Fruit fly (Drosophila melanogaster) whole organism, embryonic: Measurements from ENCODE around the gene mEFTs.
A peak's percentile ranks its signal among the peaks of the same experiment; 100 is the strongest.

ENCODE experiments used
- ATbp ChIP-seq: fragments of 200-800 bp; sonication (Bioruptor generic); optimal IDR thresholded peaks from 2 replicates; lab custom pipeline; 2017; ENCODE audit warnings: missing biosample characterization, mild to moderate bottlenecking, missing genetic modification characterization, missing genetic modification reagents
- Ada2b ChIP-seq: fragments of 200-800 bp; sonication (Bioruptor generic); IDR thresholded peaks from 2 replicates; pipeline ENCODE4 v1.3.6; 2022; ENCODE audit warnings: missing biosample characterization, missing genetic modification characterization
- Atf3 ChIP-seq: fragments of 200-800 bp; sonication (Bioruptor generic); optimal IDR thresholded peaks from 3 replicates; lab custom pipeline; 2016; ENCODE audit warnings: missing biosample characterization, missing genetic modification characterization
- Blimp-1 ChIP-seq: fragments of 200-800 bp; sonication (Bioruptor generic); optimal IDR thresholded peaks from 3 replicates; lab custom pipeline; 2018; ENCODE audit warnings: missing biosample characterization, missing genetic modification characterization, mild to moderate bottlenecking, moderate library complexity, missing genetic modification reagents
- C15 ChIP-seq: fragments of 200-800 bp; sonication (Bioruptor generic); IDR thresholded peaks from 3 replicates; pipeline ENCODE4 v1.3.6; 2022; ENCODE audit warnings: missing biosample characterization, missing genetic modification characterization
- CG10209 ChIP-seq: fragments of 200-800 bp; sonication (Bioruptor generic); optimal IDR thresholded peaks from 3 replicates; lab custom pipeline; 2017; ENCODE audit warnings: missing biosample characterization, mild to moderate bottlenecking, missing genetic modification characterization, missing genetic modification reagents
- CG10267 ChIP-seq: fragments of 200-800 bp; sonication (Bioruptor generic); optimal IDR thresholded peaks from 2 replicates; lab custom pipeline; 2018; ENCODE audit warnings: missing biosample characterization, mild to moderate bottlenecking, missing genetic modification characterization, moderate library complexity
- CG10654 ChIP-seq: fragments of 200-800 bp; sonication (Bioruptor generic); optimal IDR thresholded peaks from 2 replicates; lab custom pipeline; 2016; ENCODE audit warnings: missing biosample characterization, missing genetic modification characterization
- CG12155 ChIP-seq: fragments of 200-800 bp; sonication (Bioruptor generic); optimal IDR thresholded peaks from 3 replicates; lab custom pipeline; 2016; ENCODE audit warnings: missing biosample characterization, missing genetic modification characterization
- CG13624 ChIP-seq: fragments of 200-800 bp; sonication (Bioruptor generic); optimal IDR thresholded peaks from 2 replicates; lab custom pipeline; 2016; ENCODE audit warnings: missing biosample characterization, missing genetic modification characterization
- CG14667 ChIP-seq: fragments of 200-800 bp; sonication (Bioruptor generic); IDR thresholded peaks from 2 replicates; pipeline ENCODE4 v1.3.6; 2022; ENCODE audit warnings: missing biosample characterization, missing genetic modification characterization
- CG15073 ChIP-seq: fragments of 200-800 bp; sonication (Bioruptor generic); optimal IDR thresholded peaks from 2 replicates; lab custom pipeline; 2016; ENCODE audit warnings: missing biosample characterization, missing genetic modification characterization
- CG18262 ChIP-seq: fragments of 200-800 bp; optimal IDR thresholded peaks from 3 replicates; lab custom pipeline; 2019; ENCODE audit warnings: missing biosample characterization, mild to moderate bottlenecking, missing genetic modification characterization, moderate library complexity
- CG18476 ChIP-seq: fragments of 200-800 bp; sonication (Bioruptor generic); optimal IDR thresholded peaks from 2 replicates; lab custom pipeline; 2016; ENCODE audit warnings: missing biosample characterization, mild to moderate bottlenecking, missing genetic modification characterization
- CG2129 ChIP-seq: fragments of 200-800 bp; sonication (Bioruptor generic); IDR thresholded peaks from 2 replicates; pipeline ENCODE4 v1.3.6; 2022; ENCODE audit warnings: missing biosample characterization, missing genetic modification characterization; ENCODE audit not compliant: partially characterized antibody
- CG42726 ChIP-seq: fragments of 200-800 bp; sonication (Bioruptor generic); IDR thresholded peaks from 2 replicates; pipeline ENCODE4 v1.3.6; 2022; ENCODE audit warnings: missing biosample characterization, missing genetic modification characterization; ENCODE audit not compliant: partially characterized antibody
- CG4730 ChIP-seq: fragments of 200-800 bp; sonication (Bioruptor generic); IDR thresholded peaks from 2 replicates; pipeline ENCODE4 v1.3.6; 2022; ENCODE audit warnings: missing biosample characterization, missing genetic modification characterization
- CG6272 ChIP-seq: fragments of 200-800 bp; sonication (Bioruptor generic); IDR thresholded peaks from 2 replicates; pipeline ENCODE4 v1.3.6; 2022; ENCODE audit warnings: missing biosample characterization, missing genetic modification characterization
- CHES-1-like ChIP-seq: fragments of 200-800 bp; sonication (Bioruptor generic); optimal IDR thresholded peaks from 2 replicates; lab custom pipeline; 2016; ENCODE audit warnings: missing biosample characterization, missing genetic modification characterization
- D19A ChIP-seq: fragments of 200-800 bp; optimal IDR thresholded peaks from 3 replicates; lab custom pipeline; 2019; ENCODE audit warnings: missing biosample characterization, mild to moderate bottlenecking, missing genetic modification characterization, moderate library complexity
- Fer3 ChIP-seq: fragments of 200-800 bp; sonication (Bioruptor generic); optimal IDR thresholded peaks from 2 replicates; lab custom pipeline; 2018; ENCODE audit warnings: missing biosample characterization, mild to moderate bottlenecking, missing genetic modification characterization, moderate library complexity
- HLH4C ChIP-seq: fragments of 200-800 bp; sonication (Bioruptor generic); IDR thresholded peaks from 3 replicates; pipeline ENCODE4 v1.3.6; 2022; ENCODE audit warnings: missing biosample characterization, missing genetic modification characterization; ENCODE audit not compliant: partially characterized antibody
- HLH54F ChIP-seq: fragments of 200-800 bp; sonication (Bioruptor generic); optimal IDR thresholded peaks from 3 replicates; lab custom pipeline; 2016; ENCODE audit warnings: missing biosample characterization, missing genetic modification characterization
- Hey ChIP-seq: fragments of 200-800 bp; sonication (Bioruptor generic); optimal IDR thresholded peaks from 3 replicates; lab custom pipeline; 2018; ENCODE audit warnings: missing biosample characterization, mild to moderate bottlenecking, missing genetic modification characterization
- HmgZ ChIP-seq: fragments of 200-800 bp; sonication (Bioruptor generic); optimal IDR thresholded peaks from 2 replicates; lab custom pipeline; 2018; ENCODE audit warnings: missing biosample characterization, mild to moderate bottlenecking, missing genetic modification characterization
- Hr51 ChIP-seq, 2 experiments: fragments of 200-800 bp; sonication (Bioruptor generic); optimal IDR thresholded peaks; 2 replicates in 1 of 2; 3 replicates in 1 of 2; lab custom pipeline; 2016 to 2018; ENCODE audit warnings: missing biosample characterization in 2 of 2, missing genetic modification characterization in 2 of 2, mild to moderate bottlenecking in 1 of 2, moderate library complexity in 1 of 2
- Hr78 ChIP-seq, 2 experiments: fragments of 200-800 bp in 1 of 2; fragments of >200 bp in 1 of 2; sonication (Bioruptor generic) in 1 of 2; optimal IDR thresholded peaks; 2 replicates each; lab custom pipeline; 2017 to 2019; ENCODE audit warnings: missing biosample characterization in 2 of 2, missing genetic modification characterization in 2 of 2, mild to moderate bottlenecking in 1 of 2, moderate library complexity in 1 of 2
- Sox100B ChIP-seq: fragments of 200-800 bp; sonication (Bioruptor generic); optimal IDR thresholded peaks from 3 replicates; lab custom pipeline; 2018; ENCODE audit warnings: missing biosample characterization, mild to moderate bottlenecking, missing genetic modification characterization
- Ssrp ChIP-seq: fragments of 200-800 bp; sonication (Bioruptor generic); optimal IDR thresholded peaks from 2 replicates; lab custom pipeline; 2018; ENCODE audit warnings: missing biosample characterization, mild to moderate bottlenecking, missing genetic modification characterization, moderate library complexity
- Xbp1 ChIP-seq: fragments of 200-800 bp; sonication (Bioruptor generic); optimal IDR thresholded peaks from 3 replicates; lab custom pipeline; 2016; ENCODE audit warnings: missing biosample characterization, mild to moderate bottlenecking, missing genetic modification characterization
- ab ChIP-seq: fragments of 200-800 bp; sonication (Bioruptor generic); optimal IDR thresholded peaks from 2 replicates; lab custom pipeline; 2016; ENCODE audit warnings: missing biosample characterization, missing genetic modification characterization
- bab2 ChIP-seq: fragments of 200-800 bp; sonication (Bioruptor generic); optimal IDR thresholded peaks from 2 replicates; lab custom pipeline; 2016; ENCODE audit warnings: missing biosample characterization, missing genetic modification characterization
- caup ChIP-seq: fragments of 200-800 bp; sonication (Bioruptor generic); optimal IDR thresholded peaks from 3 replicates; lab custom pipeline; 2017; ENCODE audit warnings: missing biosample characterization, mild to moderate bottlenecking, missing genetic modification characterization, moderate library complexity; ENCODE audit not compliant: severe bottlenecking
- chinmo ChIP-seq: fragments of 200-800 bp; sonication (Bioruptor generic); IDR thresholded peaks from 4 replicates; pipeline ENCODE4 v1.3.6; 2022; ENCODE audit warnings: missing biosample characterization, missing genetic modification characterization; ENCODE audit not compliant: partially characterized antibody
- chm ChIP-seq: fragments of 200-800 bp; sonication (Bioruptor generic); IDR thresholded peaks from 2 replicates; pipeline ENCODE4 v1.3.6; 2022; ENCODE audit warnings: missing biosample characterization, missing genetic modification characterization
- chn ChIP-seq: fragments of 200-800 bp; sonication (Bioruptor generic); optimal IDR thresholded peaks from 2 replicates; lab custom pipeline; 2016; ENCODE audit warnings: missing biosample characterization, missing genetic modification characterization
- crc ChIP-seq: fragments of 200-800 bp; sonication (Bioruptor generic); optimal IDR thresholded peaks from 2 replicates; lab custom pipeline; 2016; ENCODE audit warnings: missing biosample characterization, missing genetic modification characterization
- fd3F ChIP-seq: fragments of 200-800 bp; sonication (Bioruptor generic); optimal IDR thresholded peaks from 2 replicates; lab custom pipeline; 2018; ENCODE audit warnings: missing biosample characterization, mild to moderate bottlenecking, missing genetic modification characterization, moderate library complexity
- ftz-f1 ChIP-seq: fragments of 200-800 bp; sonication (Bioruptor generic); optimal IDR thresholded peaks from 2 replicates; lab custom pipeline; 2016; ENCODE audit warnings: missing biosample characterization, missing genetic modification characterization
- gsb-n ChIP-seq: fragments of 200-800 bp; sonication (Bioruptor generic); optimal IDR thresholded peaks from 3 replicates; lab custom pipeline; 2018; ENCODE audit warnings: missing biosample characterization, mild to moderate bottlenecking, missing genetic modification characterization
- h ChIP-seq: fragments of >200 bp; optimal IDR thresholded peaks from 2 replicates; lab custom pipeline; 2017
- her ChIP-seq: fragments of 200-800 bp; sonication (Bioruptor generic); optimal IDR thresholded peaks from 2 replicates; lab custom pipeline; 2016; ENCODE audit warnings: missing biosample characterization, missing genetic modification characterization
- repo ChIP-seq: fragments of 200-800 bp; sonication (Bioruptor generic); optimal IDR thresholded peaks from 2 replicates; lab custom pipeline; 2016; ENCODE audit warnings: missing biosample characterization, missing genetic modification characterization
- rib ChIP-seq: fragments of 200-800 bp; sonication (Bioruptor generic); IDR thresholded peaks from 2 replicates; pipeline ENCODE4 v1.3.6; 2022; ENCODE audit warnings: missing biosample characterization, missing genetic modification characterization
- ro ChIP-seq: fragments of 200-800 bp; sonication (Bioruptor generic); IDR thresholded peaks from 2 replicates; pipeline ENCODE4 v1.3.6; 2022; ENCODE audit warnings: missing biosample characterization, missing genetic modification characterization
- sim ChIP-seq: fragments of 200-800 bp; sonication (Bioruptor generic); IDR thresholded peaks from 2 replicates; pipeline ENCODE4 v1.3.6; 2022; ENCODE audit warnings: missing biosample characterization, missing genetic modification characterization
- tin ChIP-seq: fragments of 200-800 bp; sonication (Bioruptor generic); optimal IDR thresholded peaks from 3 replicates; lab custom pipeline; 2016; ENCODE audit warnings: missing biosample characterization, missing genetic modification characterization
- unpg ChIP-seq: fragments of 200-800 bp; sonication (Bioruptor generic); optimal IDR thresholded peaks from 3 replicates; lab custom pipeline; 2018; ENCODE audit warnings: missing biosample characterization, mild to moderate bottlenecking, missing genetic modification characterization, moderate library complexity

mEFTs gene

dm6 chr2L:17465915-17466677, 34.8 kb downstream of the mEFTs start (continued):
- TF ChIP-seq CG12155 (GFP tag; lab: Kevin White, UChicago) = peak; percentile 73
- TF ChIP-seq gsb-n (tag; lab: Kevin White, UChicago) = peak; percentile 86
- no peak for TF ChIP-seq CG2129 (GFP tag; lab: Robert Waterston, UW)
- TF ChIP-seq rib = no peak
- 0 out of 3 replicates have a peak, but pooled peaks have one; percentile 43 for TF ChIP-seq C15 (GFP tag; lab: Robert Waterston, UW)
- no peak for TF ChIP-seq ftz-f1 (GFP tag; lab: Kevin White, UChicago)
- no peak for TF ChIP-seq Hey (tag; lab: Kevin White, UChicago)
- TF ChIP-seq Sox100B (GFP tag; lab: Kevin White, UChicago) = peak; percentile 79
- peak; percentile 73 for TF ChIP-seq HmgZ (tag; lab: Kevin White, UChicago)
- no peak for TF ChIP-seq chinmo
- peak; percentile 62 for TF ChIP-seq CHES-1-like (GFP tag; lab: Kevin White, UChicago)
- TF ChIP-seq caup (GFP tag; lab: Kevin White, UChicago) = peak; percentile 85
- peak; percentile 72 for TF ChIP-seq HLH54F (GFP tag; lab: Kevin White, UChicago)
- peak; percentile 58 for TF ChIP-seq CG18476 (GFP tag; lab: Kevin White, UChicago)
- TF ChIP-seq CG18262 (tag; lab: Kevin White, UChicago) = peak; percentile 88
- peak; percentile 58 for TF ChIP-seq Atf3 (GFP tag; lab: Kevin White, UChicago)
- peak; percentile 68 for TF ChIP-seq Ada2b (GFP tag; lab: Robert Waterston, UW)
- TF ChIP-seq sim = peak; percentile 69; the same call in 1 of the 2 replicates
- peak; percentile 77 for TF ChIP-seq CG13624 (GFP tag; lab: Kevin White, UChicago)
- TF ChIP-seq fd3F = peak; percentile 55
- no peak for TF ChIP-seq CG42726
- peak; percentile 79 for TF ChIP-seq CG10267
- peak; percentile 60 for TF ChIP-seq chn (GFP tag; lab: Kevin White, UChicago)
- TF ChIP-seq Ssrp (tag; lab: Kevin White, UChicago) = peak; percentile 84
- no peak for TF ChIP-seq ab (GFP tag; lab: Kevin White, UChicago)
- TF ChIP-seq her (GFP tag; lab: Kevin White, UChicago) = peak; percentile 66
- TF ChIP-seq CG10209 (GFP tag; lab: Kevin White, UChicago) = peak; percentile 73
- peak; percentile 30; the same call in 1 of the 2 replicates for TF ChIP-seq CG6272 (GFP tag; lab: Robert Waterston, UW)
- TF ChIP-seq bab2 (GFP tag; lab: Kevin White, UChicago) = peak; percentile 78
- peak; percentile 23 for TF ChIP-seq CG15073 (GFP tag; lab: Kevin White, UChicago)
- TF ChIP-seq HLH4C = no peak
- TF ChIP-seq ro (GFP tag; lab: Robert Waterston, UW) = peak; percentile 46; the same call in 1 of the 2 replicates
- peak; percentile 81 for TF ChIP-seq tin (GFP tag; lab: Kevin White, UChicago)
- peak; percentile 76 for TF ChIP-seq Fer3 (tag; lab: Kevin White, UChicago)
- TF ChIP-seq Blimp-1 = peak; percentile 87
- TF ChIP-seq crc (GFP tag; lab: Kevin White, UChicago) = peak; percentile 74
- TF ChIP-seq Xbp1 (GFP tag; lab: Kevin White, UChicago) = peak; percentile 78
- TF ChIP-seq Hr51 (GFP tag; optimal IDR thresholded peaks at IDR 0.05; lab: Kevin White, UChicago) = peak; percentile 64 to 87
- TF ChIP-seq repo (GFP tag; lab: Kevin White, UChicago) = peak; percentile 70
- peak; percentile 69 for TF ChIP-seq CG10654
- no peak for TF ChIP-seq chm (GFP tag; lab: Robert Waterston, UW)
- TF ChIP-seq ATbp (GFP tag; lab: Kevin White, UChicago) = peak; percentile 83
- TF ChIP-seq CG14667 = peak; percentile 69; the same call in 1 of the 2 replicates
- peak; percentile 88 for TF ChIP-seq unpg (GFP tag; lab: Kevin White, UChicago)
- no peak for TF ChIP-seq h (lab: Kevin White, UChicago)
- peak; percentile 85 for TF ChIP-seq D19A (tag; lab: Kevin White, UChicago)
- TF ChIP-seq Hr78 (GFP tag; optimal IDR thresholded peaks at IDR 0.05; lab: Kevin White, UChicago) = no peak
- TF ChIP-seq CG4730 = peak; percentile 30; the same call in 1 of the 2 replicates
